Worm (Caenorhabditis elegans): ENCODE measurements around the gene R03H10.1.

The R03H10.1 gene

DNA sequence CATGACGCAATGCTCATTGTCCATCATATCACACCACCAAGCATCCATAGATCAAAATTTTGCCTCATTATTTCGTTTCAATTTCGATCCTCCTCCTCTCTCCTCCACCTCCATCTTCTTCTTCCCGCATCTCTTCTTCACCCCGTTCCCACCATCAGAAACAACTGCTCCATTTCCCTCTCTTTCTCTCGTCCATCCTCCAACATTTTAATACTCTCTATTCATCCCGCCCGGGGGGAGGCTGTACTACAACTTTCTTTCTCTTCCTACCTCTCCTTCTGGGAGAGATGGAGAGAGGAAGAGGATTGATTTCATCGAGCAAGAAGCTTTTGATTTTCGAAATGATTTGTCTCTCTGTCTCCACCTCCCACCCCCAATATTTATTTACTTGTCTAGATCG is 3.9 kb downstream of the R03H10.1 start:
- TF ChIP-seq fkh-10 (GFP tag; optimal IDR thresholded peaks at IDR 0.05) (no peak), sea-2 (GFP tag; optimal IDR thresholded peaks at IDR 0.05) (no peak), ceh-16 (tag; optimal IDR thresholded peaks at IDR 0.05) (no peak), daf-12 (tag; optimal IDR thresholded peaks at IDR 0.05) (no peak)

DNA sequence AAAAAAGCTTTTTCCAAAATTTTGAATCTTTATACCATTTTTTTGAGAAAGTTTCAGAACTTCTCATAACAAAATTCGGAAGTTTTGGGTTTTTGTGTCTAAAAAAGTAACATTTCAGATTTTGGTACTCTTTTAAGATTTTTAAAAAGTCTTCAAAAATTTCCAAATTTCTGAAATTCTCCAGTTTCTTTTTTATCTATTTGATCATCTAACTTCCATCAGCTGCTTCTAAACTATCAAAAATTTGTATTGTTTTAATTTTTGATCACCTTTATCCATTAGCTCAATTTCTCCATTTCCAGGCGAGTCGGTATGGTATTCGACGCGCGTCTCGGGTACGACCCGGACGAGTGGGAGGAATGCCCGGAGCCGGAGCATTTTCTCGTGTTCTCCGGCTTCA is 6.3 kb downstream of the R03H10.1 start, which contains the start of gene cpna-1:
cpna-1 (plus strand) TSS at position 301 of the 400 bp plus-strand sequence.
- TF ChIP-seq nhr-11 (tag; optimal IDR thresholded peaks at IDR 0.05) (no peak), egl-27 (tag; optimal IDR thresholded peaks at IDR 0.05) (no peak), R02D3.7 (tag; optimal IDR thresholded peaks at IDR 0.05) (no peak), skn-1 (tag; optimal IDR thresholded peaks at IDR 0.05) (no peak), aly-2 (tag; optimal IDR thresholded peaks at IDR 0.05) (no peak), fkh-2 (tag; optimal IDR thresholded peaks at IDR 0.05) (no peak), nhr-23 (tag; optimal IDR thresholded peaks at IDR 0.05) (no peak), eor-1 (tag; optimal IDR thresholded peaks at IDR 0.05) (no peak), tbx-2 (tag; optimal IDR thresholded peaks at IDR 0.05) (no peak), egl-5 (tag; optimal IDR thresholded peaks at IDR 0.05) (no peak), ZK546.5 (tag; optimal IDR thresholded peaks at IDR 0.05) (no peak), elt-3 (tag; optimal IDR thresholded peaks at IDR 0.05) (no peak)

ce11 chrII:4194127-4194526 is 14.1 kb downstream of the R03H10.1 start, which contains the start of gene mth-2:
mth-2 (minus strand) TSS chrII:4194314.
- peak; percentile 95 for TF ChIP-seq elt-2 (tag; optimal IDR thresholded peaks at IDR 0.05)
- TF ChIP-seq nhr-23 (tag; optimal IDR thresholded peaks at IDR 0.05): no peak
- TF ChIP-seq skn-1 (tag; optimal IDR thresholded peaks at IDR 0.05): no peak
- no peak for TF ChIP-seq eor-1 (tag; optimal IDR thresholded peaks at IDR 0.05)
- peak; percentile 28 for TF ChIP-seq jun-1 (tag; optimal IDR thresholded peaks at IDR 0.05)
- no peak for TF ChIP-seq fkh-2 (tag; optimal IDR thresholded peaks at IDR 0.05)
- TF ChIP-seq lsy-12 (tag; optimal IDR thresholded peaks at IDR 0.05): no peak
- peak; percentile 14 for TF ChIP-seq ceh-28 (tag; optimal IDR thresholded peaks at IDR 0.05)
- TF ChIP-seq fos-1 (tag; optimal IDR thresholded peaks at IDR 0.05): no peak
- TF ChIP-seq elt-3 (tag; optimal IDR thresholded peaks at IDR 0.05): no peak
- no peak for TF ChIP-seq sea-2 (GFP tag; optimal IDR thresholded peaks at IDR 0.05)
- TF ChIP-seq R02D3.7 (tag; optimal IDR thresholded peaks at IDR 0.05): no peak
- no peak for TF ChIP-seq snpc-4 (tag; optimal IDR thresholded peaks at IDR 0.05)
- no peak for TF ChIP-seq aly-2 (tag; optimal IDR thresholded peaks at IDR 0.05)
- TF ChIP-seq nhr-12 (tag; optimal IDR thresholded peaks at IDR 0.05): no peak
- TF ChIP-seq hmg-11 (tag; optimal IDR thresholded peaks at IDR 0.05): no peak
- TF ChIP-seq mdl-1 (tag; optimal IDR thresholded peaks at IDR 0.05): no peak
- TF ChIP-seq pha-4 (tag; optimal IDR thresholded peaks at IDR 0.05): no peak
- no peak for TF ChIP-seq egl-5 (tag; optimal IDR thresholded peaks at IDR 0.05)
- TF ChIP-seq nhr-77 (tag; optimal IDR thresholded peaks at IDR 0.05): no peak
- peak; percentile 78 for TF ChIP-seq pqm-1 (tag; optimal IDR thresholded peaks at IDR 0.05)
- no peak for TF ChIP-seq ceh-82 (tag; optimal IDR thresholded peaks at IDR 0.05)

ce11 chrII:4202633-4203032 is 22.6 kb downstream of the R03H10.1 start:
- peak; percentile 51 for TF ChIP-seq nhr-23 (tag; optimal IDR thresholded peaks at IDR 0.05)

ce11 chrII:4203729-4204184 is 23.7 kb downstream of the R03H10.1 start, which contains the start of gene mth-1:
mth-1 (minus strand) TSS chrII:4203779.
- TF ChIP-seq elt-1 (tag; optimal IDR thresholded peaks at IDR 0.05) (no peak), elt-2 (tag; optimal IDR thresholded peaks at IDR 0.05) (peak; percentile 85), nhr-25 (tag; optimal IDR thresholded peaks at IDR 0.05) (no peak), nfya-1 (tag; optimal IDR thresholded peaks at IDR 0.05; ENCODE audit: insufficient read depth) (no peak), fkh-10 (GFP tag; optimal IDR thresholded peaks at IDR 0.05) (no peak), pqm-1 (tag; optimal IDR thresholded peaks at IDR 0.05) (peak; percentile 39), egl-27 (tag; optimal IDR thresholded peaks at IDR 0.05) (no peak)

All from whole organism, L3 larva.